Worm (Caenorhabditis elegans): Measurements from ENCODE around the gene sec-3.

DNA sequence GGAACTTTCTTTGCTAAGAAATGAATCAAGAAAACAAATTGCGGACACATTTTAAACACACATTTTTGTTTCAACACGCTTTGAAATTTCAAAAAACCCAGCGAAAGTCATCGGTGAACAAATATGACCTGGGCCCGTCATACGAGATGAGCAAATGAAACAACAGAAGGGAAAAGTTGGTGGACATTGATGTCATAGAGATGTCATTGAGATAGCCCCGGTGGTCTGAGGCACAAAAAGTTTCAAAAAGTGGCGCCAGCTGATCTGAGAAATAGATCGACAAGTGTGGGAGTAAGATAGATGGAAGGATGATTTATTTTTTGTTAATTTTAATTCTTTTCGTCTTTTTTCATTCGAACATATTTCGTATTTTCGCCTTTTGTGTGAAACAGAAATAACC lies 51.0 kb downstream of the sec-3 start:
- TF ChIP-seq sea-1 (GFP tag; conservative IDR thresholded peaks at IDR 0.05) (no peak), flt-1 (GFP tag; IDR thresholded peaks at IDR 0.05) (no peak)
